Fruit fly (Drosophila melanogaster) S2 (cell line): ENCODE measurements around the gene Rim.

Source experiments
- CG8478 ChIP-seq: fragments of >200 bp; optimal IDR thresholded peaks from 2 replicates; lab custom pipeline; 2018
- CTCF ChIP-seq, 2 experiments: fragments of >200 bp; optimal IDR thresholded peaks; 2 replicates each; lab custom pipeline; 2018

Rim gene

DNA sequence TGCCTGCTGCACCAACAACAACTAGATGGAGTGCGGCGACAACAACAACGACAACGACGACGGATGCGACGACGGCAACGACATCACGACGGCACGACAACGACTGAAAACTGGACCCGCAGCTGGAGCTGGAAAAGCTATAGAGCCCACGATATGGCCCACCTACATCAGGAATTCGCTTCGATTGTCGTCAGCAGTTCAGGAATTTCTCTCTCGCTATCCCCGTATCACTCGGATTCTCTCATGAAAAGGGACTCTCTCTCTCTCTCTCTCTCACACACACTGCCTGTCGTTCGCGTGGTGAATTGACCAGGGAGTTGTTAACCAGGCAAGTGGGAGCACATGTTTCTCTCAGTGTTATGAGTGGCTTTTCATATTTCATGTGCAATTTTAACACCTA is at the start of gene Rim:
Rim (minus strand) TSS at position 101 of the 400 bp plus-strand sequence.
- no peak for TF ChIP-seq CG8478 (lab: Kevin White, UChicago)
- no peak for TF ChIP-seq CTCF (optimal IDR thresholded peaks at IDR 0.05; lab: Kevin White, UChicago)

DNA sequence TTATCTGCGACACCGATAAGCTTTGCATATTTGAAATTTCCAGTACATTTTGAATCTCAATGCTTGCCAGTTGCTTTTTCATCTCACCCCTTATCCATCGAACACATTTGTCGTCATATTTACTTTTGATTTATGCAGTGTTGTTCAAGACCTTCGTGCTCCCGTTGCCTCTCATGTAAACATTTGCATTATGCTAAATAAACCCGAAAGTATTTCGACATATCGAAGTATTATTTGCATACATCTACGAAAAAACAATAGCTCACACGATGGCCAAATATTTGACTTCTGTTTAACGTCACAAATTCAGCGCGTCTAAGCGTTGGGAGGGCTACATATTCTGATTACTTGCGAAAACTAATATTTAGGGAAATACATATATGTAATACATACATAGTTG is 49.6 kb upstream of the Rim start:
- no peak for TF ChIP-seq CG8478 (lab: Kevin White, UChicago)
- no peak for TF ChIP-seq CTCF (optimal IDR thresholded peaks at IDR 0.05; lab: Kevin White, UChicago)

DNA sequence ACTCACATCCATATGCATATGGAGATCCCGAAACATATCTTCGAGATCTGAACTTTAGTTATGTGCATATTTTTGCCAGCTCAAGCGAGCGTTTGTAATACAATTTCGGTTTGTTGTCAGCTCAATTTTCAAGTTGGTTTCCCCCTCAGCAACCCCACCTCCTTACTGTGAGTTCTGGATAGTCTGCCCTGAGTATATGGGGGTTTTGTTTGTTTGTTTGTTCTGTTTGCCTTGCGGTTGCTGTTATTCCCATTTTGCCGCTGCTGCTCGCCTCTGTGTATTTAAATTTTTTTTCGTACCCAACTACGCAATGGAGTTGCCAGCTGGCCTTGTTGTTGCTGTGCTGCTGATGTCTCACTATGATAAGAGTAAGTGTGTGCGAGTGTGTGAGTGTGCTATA is 49.0 kb upstream of the Rim start:
- TF ChIP-seq CTCF (optimal IDR thresholded peaks at IDR 0.05; lab: Kevin White, UChicago): no peak
- TF ChIP-seq CG8478 (lab: Kevin White, UChicago): no peak

DNA sequence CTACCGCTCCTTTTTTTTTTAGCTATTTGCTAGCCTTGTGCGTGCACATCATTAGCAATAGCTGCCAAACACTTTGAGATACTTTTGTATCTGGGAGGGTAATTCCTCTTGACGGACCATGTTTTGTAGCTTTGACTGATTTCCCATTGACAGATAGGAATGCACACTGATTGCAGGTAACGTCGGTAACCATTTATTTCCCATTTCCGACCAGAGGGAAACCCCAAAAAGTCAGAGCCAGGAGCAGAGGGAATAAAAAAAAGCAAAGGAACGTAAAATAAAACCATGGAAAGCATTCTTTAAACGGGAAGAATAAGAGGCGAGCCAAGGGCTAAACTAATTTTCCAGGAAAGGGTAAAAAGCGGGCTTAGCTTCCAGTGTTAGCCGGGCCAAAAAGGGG is 41.9 kb upstream of the Rim start:
- TF ChIP-seq CTCF (optimal IDR thresholded peaks at IDR 0.05; lab: Kevin White, UChicago): no peak
- TF ChIP-seq CG8478 (lab: Kevin White, UChicago): no peak

DNA sequence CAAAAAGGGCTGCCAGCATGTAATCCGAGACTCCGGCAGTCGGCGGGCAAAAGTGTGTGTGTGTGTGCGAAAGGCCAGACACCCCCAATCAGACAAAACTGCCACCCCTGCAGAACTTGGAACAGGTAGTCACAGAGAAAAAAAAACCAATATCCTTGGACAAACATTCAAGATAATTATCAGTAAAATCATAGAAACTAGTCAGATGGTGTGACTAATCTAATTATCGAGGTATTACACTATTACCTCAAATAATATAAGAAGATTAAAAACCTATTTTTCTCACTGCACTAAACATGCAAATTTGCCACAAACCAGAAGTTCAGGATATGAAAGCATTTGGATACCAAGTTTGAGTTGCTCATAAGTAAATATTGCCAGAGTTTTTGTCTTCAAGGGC is 41.4 kb upstream of the Rim start:
- TF ChIP-seq CTCF (optimal IDR thresholded peaks at IDR 0.05; lab: Kevin White, UChicago) (no peak), CG8478 (lab: Kevin White, UChicago) (no peak)

DNA sequence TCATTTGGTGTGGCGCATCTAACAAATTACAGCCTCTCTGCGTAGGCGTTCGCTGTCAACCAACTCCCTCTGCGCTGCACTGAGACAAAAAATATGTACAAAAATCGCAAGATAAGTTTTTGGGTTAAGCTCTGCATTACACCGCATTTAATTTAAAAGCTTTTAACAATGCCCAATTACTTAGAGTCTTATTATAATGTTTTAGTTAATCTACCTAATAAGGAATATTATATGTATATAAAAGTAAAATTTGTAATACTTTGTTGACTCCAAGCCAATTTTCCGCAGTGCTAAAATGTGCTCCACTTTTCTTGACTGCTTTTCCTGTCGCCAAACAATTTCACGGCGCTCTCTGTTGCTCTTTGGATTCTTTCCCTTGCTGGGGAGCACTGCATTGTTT is 39.4 kb upstream of the Rim start:
- TF ChIP-seq CTCF (optimal IDR thresholded peaks at IDR 0.05; lab: Kevin White, UChicago): no peak

DNA sequence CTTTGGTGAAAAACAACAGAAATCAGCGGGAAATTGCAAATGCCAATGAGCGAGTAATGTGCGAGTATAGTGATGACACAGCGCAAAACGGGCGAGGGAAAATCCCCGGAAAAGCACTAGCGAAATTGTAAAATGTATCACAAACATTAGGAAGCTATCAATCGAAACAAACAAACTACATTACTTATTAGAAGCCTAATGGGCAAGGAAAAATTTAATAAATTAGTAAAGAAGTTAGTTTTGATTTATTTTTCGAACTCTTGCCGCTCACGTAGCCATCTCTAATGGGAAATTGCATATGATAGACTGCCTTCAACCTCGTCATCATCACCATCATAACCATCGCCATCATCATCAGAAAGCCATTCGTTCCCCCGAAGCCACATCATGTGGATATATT is 37.5 kb upstream of the Rim start:
- no peak for TF ChIP-seq CTCF (optimal IDR thresholded peaks at IDR 0.05; lab: Kevin White, UChicago)
- no peak for TF ChIP-seq CG8478 (lab: Kevin White, UChicago)

DNA sequence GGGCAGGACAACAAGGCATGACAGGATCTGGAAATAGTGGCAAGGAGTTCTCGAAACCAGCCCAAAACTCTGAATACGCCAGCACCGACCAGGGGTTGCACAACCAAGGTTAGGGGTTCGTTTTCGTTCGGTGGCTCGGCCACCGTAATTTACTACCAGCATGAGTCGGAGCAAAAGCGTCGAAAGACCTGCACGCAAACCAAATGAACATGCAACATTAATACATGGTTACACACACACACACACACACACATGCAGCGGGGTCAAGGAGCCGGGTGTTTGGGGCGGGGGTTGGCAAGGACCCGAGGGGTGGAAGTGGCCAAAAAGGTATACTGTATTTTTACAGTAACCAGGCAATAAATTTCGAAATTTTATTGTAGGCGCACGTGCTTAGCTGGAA is 36.0 kb upstream of the Rim start:
- TF ChIP-seq CTCF (optimal IDR thresholded peaks at IDR 0.05; lab: Kevin White, UChicago) (no peak), CG8478 (lab: Kevin White, UChicago) (no peak)

DNA sequence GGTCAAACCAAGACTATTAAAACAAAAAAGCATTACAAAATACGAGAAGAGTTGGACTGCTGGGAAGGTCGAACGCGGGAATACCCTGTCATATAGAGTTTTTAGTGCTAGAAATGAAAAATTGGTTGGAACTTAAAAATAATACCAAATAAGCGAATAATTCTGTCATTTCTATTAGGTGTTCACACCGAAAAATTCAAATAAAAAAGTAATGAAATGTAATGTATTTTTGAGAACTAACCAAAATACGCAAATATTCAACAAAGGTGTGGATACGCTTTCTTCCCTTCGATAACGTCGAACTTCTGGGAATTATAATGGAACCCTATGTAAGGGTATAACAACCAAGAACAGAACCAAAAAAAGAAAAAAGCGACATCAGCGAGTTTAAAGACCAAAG is 35.4 kb upstream of the Rim start:
- TF ChIP-seq CG8478 (lab: Kevin White, UChicago) (no peak), CTCF (optimal IDR thresholded peaks at IDR 0.05; lab: Kevin White, UChicago) (no peak)

DNA sequence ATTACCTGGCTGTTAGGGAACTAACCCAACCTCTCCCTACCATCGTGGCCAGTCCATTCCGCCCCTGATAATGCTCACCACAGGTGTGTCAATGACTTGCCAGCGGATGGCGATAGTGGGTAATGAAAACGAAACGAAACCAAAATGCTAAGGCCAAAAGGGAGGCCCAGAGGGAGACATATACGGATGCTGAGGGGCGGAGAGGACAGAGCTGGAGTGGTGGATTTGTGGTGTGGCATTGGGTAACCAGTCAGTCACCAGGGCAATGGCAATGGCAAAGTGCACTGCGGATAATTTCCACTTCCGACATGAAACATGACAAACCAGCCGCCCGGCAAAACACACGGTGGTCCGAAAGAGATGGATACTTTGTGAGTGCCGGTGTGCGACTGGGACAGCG is 34.9 kb upstream of the Rim start:
- TF ChIP-seq CTCF (optimal IDR thresholded peaks at IDR 0.05; lab: Kevin White, UChicago) (no peak), CG8478 (lab: Kevin White, UChicago) (no peak)

DNA sequence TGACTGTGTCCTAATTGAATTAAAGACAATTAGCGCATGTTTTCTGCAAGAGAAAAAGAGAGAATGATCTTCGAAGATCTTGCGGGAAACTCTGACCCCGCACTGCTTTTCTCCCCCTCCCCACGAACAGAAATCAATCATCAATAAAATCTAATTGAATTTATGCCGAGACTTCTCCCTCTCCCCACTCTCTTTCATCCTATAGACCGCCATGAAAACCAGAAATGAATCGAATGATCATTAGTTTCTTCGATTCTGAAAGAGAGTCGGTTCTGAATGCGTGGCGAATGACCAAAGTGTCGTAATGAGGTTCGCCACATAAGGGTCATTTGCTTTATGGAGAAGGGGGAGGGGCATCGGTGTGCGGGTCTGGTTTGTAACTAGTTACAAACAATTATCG is 34.0 kb upstream of the Rim start:
- no peak for TF ChIP-seq CTCF (optimal IDR thresholded peaks at IDR 0.05; lab: Kevin White, UChicago)
- TF ChIP-seq CG8478 (lab: Kevin White, UChicago): no peak

DNA sequence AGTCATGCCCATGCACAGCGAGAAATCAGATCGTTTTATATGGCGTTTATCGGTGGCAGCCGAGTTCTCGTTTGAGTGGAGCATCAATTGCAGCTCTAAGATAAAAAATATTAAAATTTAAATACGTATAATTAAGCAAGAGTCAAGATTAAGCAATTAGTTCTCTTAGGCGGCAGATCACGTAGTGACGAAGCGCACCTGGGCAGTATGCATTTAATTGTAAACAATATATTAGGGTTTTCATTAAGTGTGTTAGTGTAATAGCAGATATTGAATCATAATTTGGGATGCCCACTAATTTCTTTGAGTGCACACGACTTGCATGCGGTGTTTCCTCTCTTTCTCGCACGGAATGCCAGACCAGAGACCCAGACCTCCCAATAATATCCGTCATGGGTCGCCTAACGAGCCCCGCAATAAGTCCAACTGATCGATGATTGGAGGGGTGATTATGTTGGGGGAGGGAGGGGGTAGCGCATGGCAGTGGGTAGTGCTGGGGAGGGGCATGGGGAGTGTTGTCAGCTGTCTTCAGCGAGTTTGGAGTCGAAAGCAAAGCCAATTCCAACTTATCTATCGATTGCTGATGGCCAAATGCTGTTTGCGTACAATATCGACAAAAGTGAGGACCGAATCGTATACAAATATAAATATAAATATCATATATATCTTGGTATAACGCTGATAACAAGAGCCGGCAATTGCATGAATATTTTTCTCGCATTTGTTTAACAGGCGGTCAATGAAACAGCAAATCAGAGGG is 33.2 kb upstream of the Rim start:
- TF ChIP-seq CTCF (optimal IDR thresholded peaks at IDR 0.05; lab: Kevin White, UChicago) (no peak), CG8478 (lab: Kevin White, UChicago) (no peak)

DNA sequence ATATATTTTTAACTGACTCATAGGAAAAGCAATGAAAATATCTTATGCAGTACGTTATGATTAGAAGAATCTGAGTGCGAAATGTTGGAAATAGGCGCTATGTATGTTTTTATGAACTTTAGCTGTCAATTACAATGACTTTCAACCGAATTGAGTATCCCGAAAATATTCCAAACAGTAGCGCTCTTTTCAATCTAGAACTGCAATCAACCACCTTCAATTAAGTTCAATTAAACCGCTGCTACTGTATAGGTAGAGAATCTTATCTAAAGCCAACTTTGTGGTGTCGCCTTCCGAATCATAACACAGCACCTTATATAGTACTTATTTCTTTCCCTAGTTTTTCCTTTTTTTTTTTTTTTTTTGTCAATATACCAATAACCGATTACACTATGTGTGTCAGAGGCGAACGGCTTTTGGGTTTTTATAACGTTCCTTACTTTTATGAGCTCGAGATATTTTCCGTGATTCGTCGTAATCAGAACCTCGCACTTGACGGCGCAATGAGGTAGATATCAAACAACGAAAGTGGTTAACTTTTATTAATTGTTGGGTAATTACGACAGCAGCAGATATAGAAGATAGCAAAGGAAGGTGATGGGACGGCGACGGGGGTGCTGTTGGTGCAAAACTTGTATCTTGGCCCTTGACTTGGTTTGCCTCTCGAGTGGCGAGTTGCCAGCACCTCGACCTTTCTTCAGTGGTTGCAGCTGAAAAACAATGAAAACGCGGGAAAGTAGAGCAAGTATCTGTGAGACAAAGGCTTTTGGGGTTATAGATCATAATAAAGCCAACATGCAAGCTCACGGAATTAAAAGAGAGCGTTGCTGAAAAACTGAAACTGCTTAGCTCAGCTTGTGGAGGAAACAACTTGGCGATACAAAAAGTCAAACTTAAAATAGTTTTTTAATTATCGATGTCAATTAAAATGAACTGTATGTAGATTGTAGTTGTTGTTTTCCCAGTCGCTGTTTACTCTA is 32.1 kb upstream of the Rim start:
- TF ChIP-seq CTCF (optimal IDR thresholded peaks at IDR 0.05; lab: Kevin White, UChicago): no peak
- no peak for TF ChIP-seq CG8478 (lab: Kevin White, UChicago)

DNA sequence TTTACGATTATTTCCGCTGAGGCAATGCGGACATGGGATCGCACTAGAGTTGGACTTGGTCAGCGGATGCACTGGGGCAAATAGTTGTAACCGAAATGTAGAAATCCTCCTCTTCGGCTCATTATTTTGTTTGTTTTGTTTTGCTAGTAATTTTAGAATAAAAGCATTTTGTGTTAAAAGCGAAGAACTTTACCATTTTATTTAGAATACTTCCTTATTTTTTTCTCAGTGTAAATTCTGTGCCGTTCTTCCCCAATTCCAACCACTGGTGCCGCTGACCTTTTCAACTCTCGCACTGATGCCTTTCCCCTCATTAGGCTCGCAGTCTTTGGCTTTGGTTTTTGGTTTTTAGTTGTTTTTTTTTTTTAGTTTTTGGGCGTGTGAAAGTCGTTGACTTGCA is 29.9 kb upstream of the Rim start:
- TF ChIP-seq CTCF (optimal IDR thresholded peaks at IDR 0.05; lab: Kevin White, UChicago) (no peak), CG8478 (lab: Kevin White, UChicago) (no peak)

DNA sequence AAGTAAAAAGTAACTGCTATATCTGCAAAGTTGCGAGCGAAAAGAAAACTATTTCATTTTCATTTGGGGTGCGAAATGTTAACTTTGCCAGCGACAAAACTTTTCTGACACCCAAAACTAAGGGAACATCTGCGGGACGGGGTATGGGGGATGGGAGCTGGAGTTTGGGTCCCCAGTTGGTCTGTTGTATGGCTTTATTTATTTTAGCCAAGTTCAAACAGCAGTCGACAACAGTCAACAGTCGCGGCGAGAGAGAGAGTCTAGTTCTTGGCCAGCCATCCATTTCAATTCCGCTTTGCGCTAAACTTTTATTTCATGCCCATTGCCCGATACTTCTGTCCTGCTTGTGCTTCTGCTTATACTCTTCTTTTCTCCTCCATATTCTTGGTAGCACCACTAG is 29.4 kb upstream of the Rim start:
- no peak for TF ChIP-seq CTCF (optimal IDR thresholded peaks at IDR 0.05; lab: Kevin White, UChicago)
- no peak for TF ChIP-seq CG8478 (lab: Kevin White, UChicago)
